Fruit fly (Drosophila melanogaster) whole organism, embryonic: ENCODE data around the gene CG34425.
A peak's percentile ranks its signal among the peaks of the same experiment; 100 is the strongest.

Source experiments
- Bgb ChIP-seq: fragments of 200-800 bp; sonication (Bioruptor generic); IDR thresholded peaks from 2 replicates; pipeline ENCODE4 v1.3.6; 2022; ENCODE audit warnings: missing biosample characterization, missing genetic modification characterization; ENCODE audit not compliant: partially characterized antibody
- CG10274 ChIP-seq: fragments of 200-800 bp; sonication (Bioruptor generic); optimal IDR thresholded peaks from 3 replicates; lab custom pipeline; 2017; ENCODE audit warnings: missing biosample characterization, mild to moderate bottlenecking, missing genetic modification characterization
- CG12942 ChIP-seq: fragments of 200-800 bp; sonication (Bioruptor generic); optimal IDR thresholded peaks from 3 replicates; lab custom pipeline; 2016; ENCODE audit warnings: missing biosample characterization, missing genetic modification characterization
- CG1603 ChIP-seq: fragments of 200-800 bp; sonication (Bioruptor generic); optimal IDR thresholded peaks from 2 replicates; lab custom pipeline; 2019; ENCODE audit warnings: missing biosample characterization, mild to moderate bottlenecking, missing genetic modification characterization, moderate library complexity
- CG17829 ChIP-seq: fragments of 200-800 bp; optimal IDR thresholded peaks from 2 replicates; lab custom pipeline; 2019; ENCODE audit warnings: missing biosample characterization, mild to moderate bottlenecking, missing genetic modification characterization, moderate library complexity
- CG2129 ChIP-seq: fragments of 200-800 bp; sonication (Bioruptor generic); IDR thresholded peaks from 2 replicates; pipeline ENCODE4 v1.3.6; 2022; ENCODE audit warnings: missing biosample characterization, missing genetic modification characterization; ENCODE audit not compliant: partially characterized antibody
- CG3407 ChIP-seq: fragments of 200-800 bp; sonication (Bioruptor generic); optimal IDR thresholded peaks from 2 replicates; lab custom pipeline; 2018; ENCODE audit warnings: missing biosample characterization, mild to moderate bottlenecking, missing genetic modification characterization
- CG3838 ChIP-seq: fragments of 200-800 bp; sonication (Bioruptor generic); optimal IDR thresholded peaks from 3 replicates; lab custom pipeline; 2016; ENCODE audit warnings: missing biosample characterization, missing genetic modification characterization
- CG4360 ChIP-seq: fragments of 200-800 bp; sonication (Bioruptor generic); IDR thresholded peaks from 2 replicates; pipeline ENCODE4 v1.3.6; 2022; ENCODE audit warnings: missing biosample characterization, missing genetic modification characterization
- CG6654 ChIP-seq: fragments of 200-800 bp; sonication (Bioruptor generic); optimal IDR thresholded peaks from 2 replicates; lab custom pipeline; 2017; ENCODE audit warnings: missing biosample characterization, mild to moderate bottlenecking, missing genetic modification characterization
- Chrac-16 ChIP-seq: fragments of 200-800 bp; sonication (Bioruptor generic); optimal IDR thresholded peaks from 3 replicates; lab custom pipeline; 2016; ENCODE audit warnings: missing biosample characterization, missing genetic modification characterization
- CrebB ChIP-seq: fragments of 200-800 bp; sonication (Bioruptor generic); optimal IDR thresholded peaks from 3 replicates; lab custom pipeline; 2018; ENCODE audit warnings: missing biosample characterization, mild to moderate bottlenecking, missing genetic modification characterization
- Ets65A ChIP-seq: fragments of 200-800 bp; sonication (Bioruptor generic); peaks from one replicate; lab custom pipeline; 2016; ENCODE audit warnings: missing biosample characterization, missing genetic modification characterization
- Max ChIP-seq: fragments of 200-800 bp; sonication (Bioruptor generic); optimal IDR thresholded peaks from 2 replicates; lab custom pipeline; 2016; ENCODE audit warnings: missing biosample characterization, mild to moderate bottlenecking, missing genetic modification characterization
- Usf ChIP-seq: fragments of 200-800 bp; sonication (Bioruptor generic); optimal IDR thresholded peaks from 2 replicates; lab custom pipeline; 2017; ENCODE audit warnings: missing genotype, missing biosample characterization, missing genetic modification characterization
- ftz-f1 ChIP-seq: fragments of 200-800 bp; sonication (Bioruptor generic); optimal IDR thresholded peaks from 2 replicates; lab custom pipeline; 2016; ENCODE audit warnings: missing biosample characterization, missing genetic modification characterization
- grn ChIP-seq: fragments of 200-800 bp; sonication (Bioruptor generic); optimal IDR thresholded peaks from 3 replicates; lab custom pipeline; 2017; ENCODE audit warnings: missing biosample characterization, missing genetic modification characterization
- gt ChIP-seq: fragments of 200-800 bp; sonication (Bioruptor generic); IDR thresholded peaks from 2 replicates; pipeline ENCODE4 v1.3.6; 2022; ENCODE audit warnings: missing biosample characterization, missing genetic modification characterization
- lmd ChIP-seq: fragments of 200-800 bp; sonication (Bioruptor generic); IDR thresholded peaks from 2 replicates; pipeline ENCODE4 v1.3.6; 2022; ENCODE audit warnings: missing biosample characterization, missing genetic modification characterization
- nmo ChIP-seq: fragments of 200-800 bp; sonication (Bioruptor generic); optimal IDR thresholded peaks from 2 replicates; lab custom pipeline; 2018; ENCODE audit warnings: missing biosample characterization, mild to moderate bottlenecking, missing genetic modification characterization, moderate library complexity
- otp ChIP-seq: fragments of 200-800 bp; sonication (Bioruptor generic); IDR thresholded peaks from 3 replicates; pipeline ENCODE4, ENCODE4 v1.3.6; 2022; ENCODE audit warnings: missing biosample characterization, missing genetic modification characterization
- ranshi ChIP-seq: fragments of 200-800 bp; sonication (Bioruptor generic); IDR thresholded peaks from 2 replicates; pipeline ENCODE4 v1.3.6; 2022; ENCODE audit warnings: missing biosample characterization, missing genetic modification characterization
- shn ChIP-seq: fragments of 200-800 bp; sonication (Bioruptor generic); optimal IDR thresholded peaks from 3 replicates; lab custom pipeline; 2016; ENCODE audit warnings: missing biosample characterization, missing genetic modification characterization

The CG34425 gene

dm6 chr3R:4457625-4458024, 48.5 kb downstream of the CG34425 start (continued):
- TF ChIP-seq CG6654 (GFP tag; lab: Kevin White, UChicago), result no peak
- TF ChIP-seq CG12942 (GFP tag; lab: Kevin White, UChicago), result no peak
- no peak for TF ChIP-seq shn (GFP tag; lab: Kevin White, UChicago)
- TF ChIP-seq Ets65A (GFP tag; lab: Kevin White, UChicago), result peak; percentile 81
- TF ChIP-seq CG3838 (GFP tag; lab: Kevin White, UChicago), result no peak
- no peak for TF ChIP-seq CG4360 (GFP tag; lab: Robert Waterston, UW)
- TF ChIP-seq Max (GFP tag; lab: Kevin White, UChicago), result no peak
- TF ChIP-seq ftz-f1 (GFP tag; lab: Kevin White, UChicago), result no peak
- TF ChIP-seq Chrac-16 (GFP tag; lab: Kevin White, UChicago), result no peak
- no peak for TF ChIP-seq CG17829 (tag; lab: Kevin White, UChicago)
- no peak for TF ChIP-seq Usf (GFP tag; lab: Kevin White, UChicago)
- TF ChIP-seq CG2129 (GFP tag; lab: Robert Waterston, UW), result no peak
- TF ChIP-seq Bgb (GFP tag; lab: Robert Waterston, UW), result no peak
- no peak for TF ChIP-seq ranshi
- TF ChIP-seq CrebB (tag; lab: Kevin White, UChicago), result no peak
- TF ChIP-seq gt, result no peak
- peak; percentile 16 for TF ChIP-seq CG3407
- no peak for TF ChIP-seq CG10274 (GFP tag; lab: Kevin White, UChicago)
- TF ChIP-seq otp, result 0 out of 3 replicates have a peak, but pooled peaks have one; percentile 14
- TF ChIP-seq grn, result no peak
- no peak for TF ChIP-seq nmo
- no peak for TF ChIP-seq lmd (GFP tag; lab: Robert Waterston, UW)
- TF ChIP-seq CG1603, result no peak
